Fruit fly (Drosophila melanogaster) whole organism, pupa: ENCODE measurements around the gene grass.

Experiments used
- CG10348 ChIP-seq: fragments of 200-800 bp; sonication (Bioruptor generic); IDR thresholded peaks from 2 replicates; pipeline ENCODE4 v1.3.6; 2022; ENCODE audit warnings: missing biosample characterization, missing genetic modification characterization
- CG12605 ChIP-seq: fragments of 200-800 bp; sonication (Bioruptor generic); IDR thresholded peaks from 2 replicates; pipeline ENCODE4 v1.3.6; 2022; ENCODE audit warnings: missing biosample characterization, missing genetic modification characterization
- CG13204 ChIP-seq: fragments of 200-800 bp; sonication (Bioruptor generic); optimal IDR thresholded peaks from 2 replicates; lab custom pipeline; 2018; ENCODE audit warnings: missing biosample characterization, mild to moderate bottlenecking, missing genetic modification characterization, moderate library complexity
- CG14655 ChIP-seq: fragments of 200-800 bp; sonication (Bioruptor generic); optimal IDR thresholded peaks from 3 replicates; lab custom pipeline; 2017; ENCODE audit warnings: mild to moderate bottlenecking, missing biosample characterization, missing genetic modification reagents, missing genetic modification characterization
- CG15710 ChIP-seq: fragments of 200-800 bp; sonication (Bioruptor generic); optimal IDR thresholded peaks from 2 replicates; lab custom pipeline; 2018; ENCODE audit warnings: missing biosample characterization, mild to moderate bottlenecking, missing genetic modification characterization, moderate library complexity
- CG17806 ChIP-seq: fragments of 200-800 bp; sonication (Bioruptor generic); optimal IDR thresholded peaks from 2 replicates; lab custom pipeline; 2018; ENCODE audit warnings: missing biosample characterization, mild to moderate bottlenecking, missing genetic modification characterization, moderate library complexity
- CG32121 ChIP-seq: fragments of 200-800 bp; sonication (Bioruptor generic); IDR thresholded peaks from 2 replicates; pipeline ENCODE4 v1.3.6; 2022; ENCODE audit warnings: missing biosample characterization, missing genetic modification characterization
- CG34367 ChIP-seq: fragments of 200-800 bp; sonication (Bioruptor generic); optimal IDR thresholded peaks from 2 replicates; lab custom pipeline; 2018; ENCODE audit warnings: missing biosample characterization, mild to moderate bottlenecking, missing genetic modification characterization
- CG4496 ChIP-seq: fragments of 200-800 bp; sonication (Bioruptor generic); IDR thresholded peaks from 3 replicates; pipeline ENCODE4 v1.3.6; 2022; ENCODE audit warnings: missing biosample characterization, missing genetic modification characterization
- CG8159 ChIP-seq: fragments of 200-800 bp; sonication (Bioruptor generic); optimal IDR thresholded peaks from 3 replicates; lab custom pipeline; 2018; ENCODE audit warnings: missing biosample characterization, mild to moderate bottlenecking, missing genetic modification characterization, moderate library complexity
- CG8301 ChIP-seq: fragments of 200-800 bp; sonication (Bioruptor generic); optimal IDR thresholded peaks from 2 replicates; lab custom pipeline; 2018; ENCODE audit warnings: missing biosample characterization, mild to moderate bottlenecking, missing genetic modification characterization
- CG9948 ChIP-seq: fragments of 200-800 bp; sonication (Bioruptor generic); optimal IDR thresholded peaks from 2 replicates; lab custom pipeline; 2018; ENCODE audit warnings: missing biosample characterization, mild to moderate bottlenecking, missing genetic modification characterization, moderate library complexity
- D1 ChIP-seq: fragments of 200-800 bp; sonication (Bioruptor generic); optimal IDR thresholded peaks from 2 replicates; lab custom pipeline; 2018; ENCODE audit warnings: missing biosample characterization, mild to moderate bottlenecking, missing genetic modification characterization, moderate library complexity
- EcR ChIP-seq: fragments of 200-800 bp; sonication (Bioruptor generic); optimal IDR thresholded peaks from 3 replicates; lab custom pipeline; 2019; ENCODE audit warnings: missing biosample characterization, missing genetic modification characterization, mild to moderate bottlenecking, moderate library complexity, missing genetic modification reagents
- Ets98B ChIP-seq: fragments of 200-800 bp; sonication (Bioruptor generic); IDR thresholded peaks from 2 replicates; pipeline ENCODE4 v1.3.6; 2022; ENCODE audit warnings: missing biosample characterization, missing genetic modification characterization
- Pif1A ChIP-seq: fragments of 200-800 bp; sonication (Bioruptor generic); optimal IDR thresholded peaks from 3 replicates; lab custom pipeline; 2016; ENCODE audit warnings: missing biosample characterization, missing genetic modification characterization
- Pif1B ChIP-seq: fragments of 200-800 bp; sonication (Bioruptor generic); optimal IDR thresholded peaks from 3 replicates; lab custom pipeline; 2016; ENCODE audit warnings: missing biosample characterization, missing genetic modification characterization
- Snoo ChIP-seq: fragments of 200-800 bp; sonication (Bioruptor generic); optimal IDR thresholded peaks from 3 replicates; lab custom pipeline; 2017; ENCODE audit warnings: missing biosample characterization, mild to moderate bottlenecking, missing genetic modification characterization, inconsistent platforms
- fd96Ca ChIP-seq: fragments of 200-800 bp; sonication (Bioruptor generic); IDR thresholded peaks from 3 replicates; pipeline ENCODE4 v1.3.6; 2022; ENCODE audit warnings: missing biosample characterization, missing genetic modification characterization
- gl ChIP-seq: fragments of 200-800 bp; sonication (Bioruptor generic); optimal IDR thresholded peaks from 2 replicates; lab custom pipeline; 2018; ENCODE audit warnings: missing biosample characterization, mild to moderate bottlenecking, missing genetic modification characterization
- rn ChIP-seq: fragments of 200-800 bp; sonication (Bioruptor generic); IDR thresholded peaks from 2 replicates; pipeline ENCODE4 v1.3.6; 2022; ENCODE audit warnings: missing biosample characterization, missing genetic modification characterization

Gene grass

dm6 chr3R:27185933-27186571 lies 28.3 kb downstream of the grass start:
- TF ChIP-seq rn: no peak
- peak; percentile 84 for TF ChIP-seq EcR
- TF ChIP-seq Pif1B (GFP tag; lab: Kevin White, UChicago): peak; percentile 39
- TF ChIP-seq CG17806: peak; percentile 55
- TF ChIP-seq CG10348: no peak
- TF ChIP-seq CG4496 (GFP tag; lab: Robert Waterston, UW): peak; percentile 66; the same call in 2 of the 3 replicates
- no peak for TF ChIP-seq gl
- TF ChIP-seq CG34367 (tag; lab: Kevin White, UChicago): peak; percentile 12
- peak; percentile 93 for TF ChIP-seq CG13204 (GFP tag; lab: Kevin White, UChicago)
- TF ChIP-seq CG9948 (tag; lab: Kevin White, UChicago): peak; percentile 47
- TF ChIP-seq D1 (tag; lab: Kevin White, UChicago): no peak
- TF ChIP-seq CG12605: no peak
- peak; percentile 34 for TF ChIP-seq CG8301 (tag; lab: Kevin White, UChicago)
- peak; percentile 56 for TF ChIP-seq CG8159
- TF ChIP-seq CG14655 (GFP tag; lab: Kevin White, UChicago): peak; percentile 65
- peak; percentile 67 for TF ChIP-seq fd96Ca (GFP tag; lab: Robert Waterston, UW)
- peak; percentile 29; the same call in 1 of the 2 replicates for TF ChIP-seq CG32121 (GFP tag; lab: Robert Waterston, UW)
- no peak for TF ChIP-seq Ets98B (GFP tag; lab: Robert Waterston, UW)
- TF ChIP-seq CG15710 (tag; lab: Kevin White, UChicago): peak; percentile 57
- peak; percentile 64 for TF ChIP-seq Pif1A (GFP tag; lab: Kevin White, UChicago)
- peak; percentile 61 for TF ChIP-seq Snoo (tag; lab: Kevin White, UChicago)

dm6 chr3R:27186849-27187248 lies 29.1 kb downstream of the grass start:
- TF ChIP-seq EcR: no peak
- no peak for TF ChIP-seq CG14655 (GFP tag; lab: Kevin White, UChicago)
- TF ChIP-seq Pif1B (GFP tag; lab: Kevin White, UChicago): no peak
- TF ChIP-seq D1 (tag; lab: Kevin White, UChicago): no peak
- no peak for TF ChIP-seq Snoo (tag; lab: Kevin White, UChicago)
- no peak for TF ChIP-seq CG15710 (tag; lab: Kevin White, UChicago)
- no peak for TF ChIP-seq CG32121 (GFP tag; lab: Robert Waterston, UW)
- no peak for TF ChIP-seq fd96Ca (GFP tag; lab: Robert Waterston, UW)
- TF ChIP-seq CG34367 (tag; lab: Kevin White, UChicago): no peak
- no peak for TF ChIP-seq rn
- TF ChIP-seq CG9948 (tag; lab: Kevin White, UChicago): no peak

- TF ChIP-seq CG17806: peak; percentile 47
- no peak for TF ChIP-seq EcR
- TF ChIP-seq CG15710 (tag; lab: Kevin White, UChicago): peak; percentile 41
- no peak for TF ChIP-seq Snoo (tag; lab: Kevin White, UChicago)
- TF ChIP-seq CG4496 (GFP tag; lab: Robert Waterston, UW): peak; percentile 77
- 0 out of 2 replicates have a peak, but pooled peaks have one; percentile 21 for TF ChIP-seq rn
- TF ChIP-seq CG12605: no peak
- TF ChIP-seq CG8301 (tag; lab: Kevin White, UChicago): peak; percentile 58
- TF ChIP-seq CG32121 (GFP tag; lab: Robert Waterston, UW): peak; percentile 46; the same call in 1 of the 2 replicates
- no peak for TF ChIP-seq CG13204 (GFP tag; lab: Kevin White, UChicago)
- TF ChIP-seq Pif1B (GFP tag; lab: Kevin White, UChicago): no peak
- no peak for TF ChIP-seq Pif1A (GFP tag; lab: Kevin White, UChicago)
- peak; percentile 62 for TF ChIP-seq CG14655 (GFP tag; lab: Kevin White, UChicago)
- TF ChIP-seq Ets98B (GFP tag; lab: Robert Waterston, UW): peak; percentile 17; the same call in 1 of the 2 replicates
- TF ChIP-seq CG8159: peak; percentile 35
- peak; percentile 23 for TF ChIP-seq CG34367 (tag; lab: Kevin White, UChicago)
- TF ChIP-seq D1 (tag; lab: Kevin White, UChicago): no peak
- TF ChIP-seq gl: no peak
- no peak for TF ChIP-seq CG10348
- no peak for TF ChIP-seq fd96Ca (GFP tag; lab: Robert Waterston, UW)
- peak; percentile 22 for TF ChIP-seq CG9948 (tag; lab: Kevin White, UChicago)
- TF ChIP-seq, all 21 proteins: peak for 11
Observed at dm6 chr3R:27193079-27193478, 35.3 kb downstream of the grass start.

dm6 chr3R:27194106-27194505 lies 36.4 kb downstream of the grass start, which contains the start of gene Ser:
Gene Ser (minus strand): TSS chr3R:27194267.
- TF ChIP-seq gl (peak; percentile 14), Snoo (tag; lab: Kevin White, UChicago) (peak; percentile 31), fd96Ca (GFP tag; lab: Robert Waterston, UW) (0 out of 3 replicates have a peak, but pooled peaks have one; percentile 37), CG9948 (tag; lab: Kevin White, UChicago) (no peak), CG32121 (GFP tag; lab: Robert Waterston, UW) (0 out of 2 replicates have a peak, but pooled peaks have one; percentile 27), EcR (peak; percentile 28), rn (no peak), Pif1B (GFP tag; lab: Kevin White, UChicago) (peak; percentile 10), Ets98B (GFP tag; lab: Robert Waterston, UW) (peak; percentile 40; the same call in 1 of the 2 replicates), CG13204 (GFP tag; lab: Kevin White, UChicago) (peak; percentile 35), CG8301 (tag; lab: Kevin White, UChicago) (no peak), CG8159 (no peak), CG17806 (no peak), CG14655 (GFP tag; lab: Kevin White, UChicago) (no peak), CG15710 (tag; lab: Kevin White, UChicago) (no peak), Pif1A (GFP tag; lab: Kevin White, UChicago) (no peak)

- TF ChIP-seq CG15710 (tag; lab: Kevin White, UChicago) (no peak), D1 (tag; lab: Kevin White, UChicago) (no peak), CG13204 (GFP tag; lab: Kevin White, UChicago) (no peak), CG14655 (GFP tag; lab: Kevin White, UChicago) (no peak), CG4496 (GFP tag; lab: Robert Waterston, UW) (no peak), CG9948 (tag; lab: Kevin White, UChicago) (no peak), Ets98B (GFP tag; lab: Robert Waterston, UW) (no peak)
Observed at dm6 chr3R:27196866-27197265, 39.1 kb downstream of the grass start.
